Fruit fly (Drosophila melanogaster) whole organism, embryonic: ENCODE results near the gene CG33969.

Experiments
- C15 ChIP-seq: fragments of 200-800 bp; sonication (Bioruptor generic); IDR thresholded peaks from 3 replicates; pipeline ENCODE4 v1.3.6; 2022; ENCODE audit warnings: missing biosample characterization, missing genetic modification characterization
- CG10274 ChIP-seq: fragments of 200-800 bp; sonication (Bioruptor generic); optimal IDR thresholded peaks from 3 replicates; lab custom pipeline; 2017; ENCODE audit warnings: missing biosample characterization, mild to moderate bottlenecking, missing genetic modification characterization
- CG10462 ChIP-seq: fragments of 200-800 bp; sonication (Bioruptor generic); optimal IDR thresholded peaks from 2 replicates; lab custom pipeline; 2016; ENCODE audit warnings: missing biosample characterization, missing genetic modification characterization
- CG10959 ChIP-seq: fragments of 200-800 bp; sonication (Bioruptor generic); IDR thresholded peaks from 2 replicates; pipeline ENCODE4 v1.3.6; 2022; ENCODE audit warnings: missing biosample characterization, missing genetic modification characterization
- CG13287 ChIP-seq: fragments of 200-800 bp; sonication (Bioruptor generic); IDR thresholded peaks from 2 replicates; pipeline ENCODE4 v1.3.6; 2022; ENCODE audit warnings: missing biosample characterization, missing genetic modification characterization; ENCODE audit not compliant: partially characterized antibody
- CG13775 ChIP-seq: fragments of 200-800 bp; sonication (Bioruptor generic); optimal IDR thresholded peaks from 3 replicates; lab custom pipeline; 2017; ENCODE audit warnings: missing biosample characterization, mild to moderate bottlenecking, missing genetic modification characterization
- CG16813 ChIP-seq: fragments of 200-800 bp; sonication (Bioruptor generic); IDR thresholded peaks from 3 replicates; pipeline ENCODE4 v1.3.6; 2022; ENCODE audit warnings: missing biosample characterization, missing genetic modification characterization; ENCODE audit not compliant: partially characterized antibody
- CG17612 ChIP-seq: fragments of 200-800 bp; sonication (Bioruptor generic); IDR thresholded peaks from 2 replicates; pipeline ENCODE4 v1.3.6; 2022; ENCODE audit warnings: missing biosample characterization, missing genetic modification characterization
- CG17829 ChIP-seq: fragments of 200-800 bp; optimal IDR thresholded peaks from 2 replicates; lab custom pipeline; 2019; ENCODE audit warnings: missing biosample characterization, mild to moderate bottlenecking, missing genetic modification characterization, moderate library complexity
- CG1832 ChIP-seq: fragments of 200-800 bp; sonication (Bioruptor generic); optimal IDR thresholded peaks from 2 replicates; lab custom pipeline; 2017; ENCODE audit warnings: missing biosample characterization, mild to moderate bottlenecking, missing genetic modification characterization, inconsistent platforms
- CG18619 ChIP-seq: fragments of 200-800 bp; sonication (Bioruptor generic); optimal IDR thresholded peaks from 3 replicates; lab custom pipeline; 2017; ENCODE audit warnings: missing biosample characterization, mild to moderate bottlenecking, missing genetic modification characterization
- CG31441 ChIP-seq: fragments of 200-800 bp; sonication (Bioruptor generic); IDR thresholded peaks from 2 replicates; pipeline ENCODE4 v1.3.6; 2022; ENCODE audit warnings: missing biosample characterization, missing genetic modification characterization
- CG32767 ChIP-seq: fragments of 200-800 bp; sonication (Bioruptor generic); IDR thresholded peaks from 2 replicates; pipeline ENCODE4 v1.3.6; 2022; ENCODE audit warnings: missing biosample characterization, missing genetic modification characterization
- CG6175 ChIP-seq: fragments of 200-800 bp; sonication (Bioruptor generic); IDR thresholded peaks from 3 replicates; pipeline ENCODE4 v1.3.6; 2022; ENCODE audit warnings: missing biosample characterization, missing genetic modification characterization
- CG6689 ChIP-seq: fragments of 200-800 bp; sonication (Bioruptor generic); IDR thresholded peaks from 2 replicates; pipeline ENCODE4 v1.3.6; 2022; ENCODE audit warnings: missing biosample characterization, missing genetic modification characterization
- CG6791 ChIP-seq: fragments of 200-800 bp; sonication (Bioruptor generic); IDR thresholded peaks from 3 replicates; pipeline ENCODE4 v1.3.6; 2022; ENCODE audit warnings: missing biosample characterization, missing genetic modification characterization; ENCODE audit not compliant: partially characterized antibody
- CG7987 ChIP-seq: fragments of 200-800 bp; sonication (Bioruptor generic); optimal IDR thresholded peaks from 2 replicates; lab custom pipeline; 2018; ENCODE audit warnings: missing biosample characterization, mild to moderate bottlenecking, missing genetic modification characterization, moderate library complexity
- CG8089 ChIP-seq: fragments of 200-800 bp; sonication (Bioruptor generic); optimal IDR thresholded peaks from 3 replicates; lab custom pipeline; 2016; ENCODE audit warnings: missing biosample characterization, missing genetic modification characterization
- CG9797 ChIP-seq: fragments of 200-800 bp; sonication (Bioruptor generic); optimal IDR thresholded peaks from 3 replicates; lab custom pipeline; 2018; ENCODE audit warnings: missing biosample characterization, mild to moderate bottlenecking, missing genetic modification characterization
- Dp ChIP-seq: fragments of 200-800 bp; sonication (Bioruptor generic); optimal IDR thresholded peaks from 2 replicates; lab custom pipeline; 2018; ENCODE audit warnings: missing biosample characterization, mild to moderate bottlenecking, missing genetic modification characterization, moderate library complexity
- GATAe ChIP-seq: fragments of 200-800 bp; sonication (Bioruptor generic); conservative IDR thresholded peaks from 2 replicates; pipeline ENCODE4 v1.3.6; 2022; ENCODE audit warnings: missing biosample characterization, missing genetic modification characterization
- Gsc ChIP-seq: fragments of 200-800 bp; sonication (Bioruptor generic); IDR thresholded peaks from 2 replicates; pipeline ENCODE4 v1.3.6; 2022; ENCODE audit warnings: missing biosample characterization, missing genetic modification characterization
- HLH4C ChIP-seq: fragments of 200-800 bp; sonication (Bioruptor generic); IDR thresholded peaks from 3 replicates; pipeline ENCODE4 v1.3.6; 2022; ENCODE audit warnings: missing biosample characterization, missing genetic modification characterization; ENCODE audit not compliant: partially characterized antibody
- MBD-R2 ChIP-seq: fragments of 200-800 bp; sonication (Bioruptor generic); IDR thresholded peaks from 2 replicates; pipeline ENCODE4 v1.3.6; 2022; ENCODE audit warnings: missing biosample characterization, missing genetic modification characterization
- MESR4 ChIP-seq: fragments of 200-800 bp; sonication (Bioruptor generic); optimal IDR thresholded peaks from 2 replicates; lab custom pipeline; 2018; ENCODE audit warnings: missing biosample characterization, mild to moderate bottlenecking, missing genetic modification characterization, moderate library complexity
- Mad ChIP-seq: fragments of 200-800 bp; sonication (Bioruptor generic); optimal IDR thresholded peaks from 2 replicates; lab custom pipeline; 2016; ENCODE audit warnings: missing biosample characterization, missing genetic modification characterization
- Myb ChIP-seq: fragments of 200-800 bp; sonication (Bioruptor generic); optimal IDR thresholded peaks from 2 replicates; lab custom pipeline; 2016; ENCODE audit warnings: missing biosample characterization, missing genetic modification characterization
- NK7.1 ChIP-seq: fragments of 200-800 bp; sonication (Bioruptor generic); optimal IDR thresholded peaks from 3 replicates; lab custom pipeline; 2016; ENCODE audit warnings: missing biosample characterization, missing genetic modification characterization
- Rx ChIP-seq: fragments of 200-800 bp; sonication (Bioruptor generic); IDR thresholded peaks from 2 replicates; pipeline ENCODE4 v1.3.6; 2022; ENCODE audit warnings: missing biosample characterization, missing genetic modification characterization
- Sry-δ ChIP-seq: fragments of 200-800 bp; sonication (Bioruptor generic); optimal IDR thresholded peaks from 2 replicates; lab custom pipeline; 2016; ENCODE audit warnings: missing biosample characterization, missing genetic modification characterization
- Usf ChIP-seq: fragments of 200-800 bp; sonication (Bioruptor generic); optimal IDR thresholded peaks from 2 replicates; lab custom pipeline; 2017; ENCODE audit warnings: missing genotype, missing biosample characterization, missing genetic modification characterization
- Vsx1 ChIP-seq: fragments of 200-800 bp; sonication (Bioruptor generic); optimal IDR thresholded peaks from 2 replicates; lab custom pipeline; 2017; ENCODE audit warnings: missing biosample characterization, mild to moderate bottlenecking, missing genetic modification characterization, missing genetic modification reagents
- YL-1 ChIP-seq: fragments of 200-800 bp; sonication (Bioruptor generic); optimal IDR thresholded peaks from 3 replicates; lab custom pipeline; 2017; ENCODE audit warnings: missing biosample characterization, mild to moderate bottlenecking, missing genetic modification characterization
- ap ChIP-seq: fragments of 200-800 bp; sonication (Bioruptor generic); IDR thresholded peaks from 2 replicates; pipeline ENCODE4 v1.3.6; 2022; ENCODE audit warnings: missing biosample characterization, missing genetic modification characterization
- az2 ChIP-seq: fragments of 200-800 bp; sonication (Bioruptor generic); optimal IDR thresholded peaks from 3 replicates; lab custom pipeline; 2016; ENCODE audit warnings: missing biosample characterization, missing genetic modification characterization
- esg ChIP-seq: fragments of 200-800 bp; sonication (Bioruptor generic); conservative IDR thresholded peaks from 2 replicates; pipeline ENCODE4 v1.3.6; 2022; ENCODE audit warnings: missing biosample characterization, missing genetic modification characterization
- fd64A ChIP-seq: fragments of 200-800 bp; sonication (Bioruptor generic); optimal IDR thresholded peaks from 3 replicates; lab custom pipeline; 2018; ENCODE audit warnings: missing biosample characterization, mild to moderate bottlenecking, missing genetic modification characterization
- gem ChIP-seq: fragments of 200-800 bp; sonication (Bioruptor generic); optimal IDR thresholded peaks from 2 replicates; lab custom pipeline; 2019; ENCODE audit warnings: missing biosample characterization, mild to moderate bottlenecking, missing genetic modification characterization, moderate library complexity
- hbn ChIP-seq: fragments of 200-800 bp; sonication (Bioruptor generic); IDR thresholded peaks from 2 replicates; pipeline ENCODE4 v1.3.6; 2022; ENCODE audit warnings: missing biosample characterization, missing genetic modification characterization; ENCODE audit not compliant: partially characterized antibody
- jigr1 ChIP-seq: fragments of 200-800 bp; sonication (Bioruptor generic); IDR thresholded peaks from 3 replicates; pipeline ENCODE4 v1.3.6; 2022; ENCODE audit warnings: missing biosample characterization, missing genetic modification characterization
- kah ChIP-seq: fragments of 200-800 bp; sonication (Bioruptor generic); optimal IDR thresholded peaks from 2 replicates; lab custom pipeline; 2018; ENCODE audit warnings: missing biosample characterization, mild to moderate bottlenecking, missing genetic modification characterization
- nom ChIP-seq: fragments of 200-800 bp; sonication (Bioruptor generic); optimal IDR thresholded peaks from 2 replicates; lab custom pipeline; 2017; ENCODE audit warnings: missing biosample characterization, missing genetic modification characterization, mild to moderate bottlenecking, moderate library complexity, missing genetic modification reagents
- pita ChIP-seq: fragments of 200-800 bp; sonication (Bioruptor generic); optimal IDR thresholded peaks from 2 replicates; lab custom pipeline; 2017; ENCODE audit warnings: missing biosample characterization, mild to moderate bottlenecking, missing genetic modification characterization
- pros ChIP-seq: fragments of 200-800 bp; sonication (Bioruptor generic); optimal IDR thresholded peaks from 3 replicates; lab custom pipeline; 2019; ENCODE audit warnings: missing biosample characterization, mild to moderate bottlenecking, missing genetic modification characterization, moderate library complexity
- pzg ChIP-seq: fragments of 200-800 bp; sonication (Bioruptor generic); optimal IDR thresholded peaks from 3 replicates; lab custom pipeline; 2018; ENCODE audit warnings: missing biosample characterization, mild to moderate bottlenecking, missing genetic modification characterization, moderate library complexity
- sens ChIP-seq: fragments of 200-800 bp; sonication (Bioruptor generic); peaks from one replicate; lab custom pipeline; 2016; ENCODE audit warnings: missing biosample characterization, missing genetic modification characterization
- sisA ChIP-seq: fragments of 200-800 bp; sonication (Bioruptor generic); IDR thresholded peaks from 2 replicates; pipeline ENCODE4 v1.3.6; 2022; ENCODE audit warnings: missing biosample characterization, missing genetic modification characterization
- so ChIP-seq: fragments of 200-800 bp; sonication (Bioruptor generic); IDR thresholded peaks from 3 replicates; pipeline ENCODE4 v1.3.6; 2022; ENCODE audit warnings: missing biosample characterization, missing genetic modification characterization
- stc ChIP-seq: fragments of 200-800 bp; sonication (Bioruptor generic); IDR thresholded peaks from 2 replicates; pipeline ENCODE4 v1.3.6; 2022; ENCODE audit warnings: missing biosample characterization, missing genetic modification characterization
- trem ChIP-seq: fragments of 200-800 bp; optimal IDR thresholded peaks from 3 replicates; lab custom pipeline; 2019; ENCODE audit warnings: missing biosample characterization, mild to moderate bottlenecking, missing genetic modification characterization, moderate library complexity
- vnd ChIP-seq: fragments of 200-800 bp; sonication (Bioruptor generic); IDR thresholded peaks from 3 replicates; pipeline ENCODE4 v1.3.6; 2022; ENCODE audit warnings: missing biosample characterization, missing genetic modification characterization; ENCODE audit not compliant: partially characterized antibody
- wdn ChIP-seq: fragments of 200-800 bp; sonication (Bioruptor generic); IDR thresholded peaks from 2 replicates; pipeline ENCODE4 v1.3.6; 2022; ENCODE audit warnings: missing biosample characterization, missing genetic modification characterization
- wor ChIP-seq: fragments of 200-800 bp; sonication (Bioruptor generic); IDR thresholded peaks from 2 replicates; pipeline ENCODE4 v1.3.6; 2022; ENCODE audit warnings: missing biosample characterization, missing genetic modification characterization

The CG33969 gene

DNA sequence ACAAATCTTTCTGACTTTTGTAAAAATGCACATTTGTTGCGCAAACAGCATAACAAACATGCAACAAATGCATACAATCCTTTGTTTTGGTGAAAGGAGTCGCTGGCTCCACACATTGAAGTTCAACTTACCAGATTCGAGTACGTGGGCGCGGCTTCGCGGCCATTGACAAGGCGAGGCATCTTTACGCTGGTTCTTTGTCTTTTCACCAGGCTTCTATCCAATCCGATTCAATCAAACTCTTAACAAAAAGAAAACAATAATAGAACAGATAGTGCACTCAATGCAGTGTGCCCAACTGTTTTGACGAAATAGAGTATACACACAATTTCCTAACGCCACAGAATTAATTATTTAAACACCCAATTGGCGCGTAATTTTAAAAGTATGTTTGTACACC is 36.8 kb upstream of the CG33969 start, which contains the start of gene CG5262 (continued):
- TF ChIP-seq jigr1 (no peak), gem (no peak), wdn (no peak), Sry-δ (GFP tag; lab: Kevin White, UChicago) (peak; percentile 57), CG16813 (GFP tag; lab: Robert Waterston, UW) (no peak), trem (tag; lab: Kevin White, UChicago) (peak; percentile 66), sisA (GFP tag; lab: Robert Waterston, UW) (no peak), ap (GFP tag; lab: Robert Waterston, UW) (no peak), C15 (GFP tag; lab: Robert Waterston, UW) (no peak), nom (GFP tag; lab: Kevin White, UChicago) (peak; percentile 60), Mad (GFP tag; lab: Kevin White, UChicago) (no peak), pros (GFP tag; lab: Kevin White, UChicago) (no peak), CG6689 (GFP tag; lab: Robert Waterston, UW) (no peak), CG31441 (GFP tag; lab: Robert Waterston, UW) (no peak), sens (GFP tag; lab: Kevin White, UChicago) (no peak), Gsc (no peak), GATAe (no peak), so (GFP tag; lab: Robert Waterston, UW) (no peak), az2 (no peak), Usf (GFP tag; lab: Kevin White, UChicago) (no peak), Vsx1 (GFP tag; lab: Kevin White, UChicago) (no peak), fd64A (GFP tag; lab: Kevin White, UChicago) (no peak), CG6791 (no peak), CG17829 (no peak), CG10959 (GFP tag; lab: Robert Waterston, UW) (no peak), kah (GFP tag; lab: Kevin White, UChicago) (no peak), stc (GFP tag; lab: Robert Waterston, UW) (no peak), vnd (GFP tag; lab: Robert Waterston, UW) (no peak), CG1832 (GFP tag; lab: Kevin White, UChicago) (no peak), CG17612 (GFP tag; lab: Robert Waterston, UW) (no peak), HLH4C (GFP tag; lab: Robert Waterston, UW) (no peak), pita (GFP tag; lab: Kevin White, UChicago) (no peak), CG8089 (GFP tag; lab: Kevin White, UChicago) (no peak), CG7987 (no peak), CG10274 (no peak), esg (GFP tag; lab: Robert Waterston, UW) (no peak)

DNA sequence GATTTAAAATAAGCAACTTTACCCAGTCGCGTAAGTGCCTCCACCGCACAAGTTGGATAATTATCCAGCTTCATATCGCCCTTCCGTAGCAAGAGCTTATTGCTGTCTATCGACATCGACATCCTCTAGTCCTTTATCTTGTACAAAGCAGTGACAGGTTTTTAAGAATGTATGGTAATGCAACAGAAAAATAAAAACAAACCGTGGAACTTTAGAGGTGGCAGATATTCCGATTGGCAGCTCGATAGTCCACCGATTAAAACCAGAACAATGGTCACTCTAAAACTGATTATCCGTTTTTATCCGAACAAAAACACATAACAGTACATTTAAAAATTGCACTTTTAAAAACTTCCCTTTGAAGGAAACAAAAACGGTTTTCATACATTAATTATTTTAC is 34.1 kb upstream of the CG33969 start, which contains the start of gene CG5274:
CG5274 (minus strand) TSS at position 218 of the 400 bp plus-strand sequence.
- TF ChIP-seq CG13775 (GFP tag; lab: Kevin White, UChicago), result no peak
- TF ChIP-seq CG18619 (GFP tag; lab: Kevin White, UChicago), result no peak
- TF ChIP-seq NK7.1 (GFP tag; lab: Kevin White, UChicago), result no peak
- peak; percentile 51 for TF ChIP-seq pzg
- TF ChIP-seq CG10274, result no peak
- TF ChIP-seq MBD-R2, result peak; percentile 66
- peak; percentile 40 for TF ChIP-seq YL-1 (GFP tag; lab: Kevin White, UChicago)
- TF ChIP-seq CG9797 (GFP tag; lab: Kevin White, UChicago), result peak; percentile 47
- peak; percentile 56 for TF ChIP-seq MESR4 (GFP tag; lab: Kevin White, UChicago)
- no peak for TF ChIP-seq Rx
- peak; percentile 27; the same call in 1 of the 2 replicates for TF ChIP-seq hbn (GFP tag; lab: Robert Waterston, UW)
- TF ChIP-seq Myb (GFP tag; lab: Kevin White, UChicago), result peak; percentile 62
- peak; percentile 23 for TF ChIP-seq trem (tag; lab: Kevin White, UChicago)
- TF ChIP-seq CG6175 (GFP tag; lab: Robert Waterston, UW), result no peak
- peak; percentile 60; the same call in 1 of the 2 replicates for TF ChIP-seq CG13287 (GFP tag; lab: Robert Waterston, UW)
- TF ChIP-seq CG10462 (GFP tag; lab: Kevin White, UChicago), result peak; percentile 40
- no peak for TF ChIP-seq CG32767 (GFP tag; lab: Robert Waterston, UW)
- peak; percentile 53 for TF ChIP-seq Dp (GFP tag; lab: Kevin White, UChicago)
- no peak for TF ChIP-seq wor
